Fruit fly (Drosophila melanogaster): ENCODE measurements around the gene CG31800.

- TF ChIP-seq pan (optimal IDR thresholded peaks at IDR 0.05) (no peak), CG8478 (optimal IDR thresholded peaks at IDR 0.05) (no peak)
Observed at dm6 chr2L:19058916-19059315, 24.5 kb upstream of the CG31800 start, which contains the start of gene Phlpp.
